Worm (Caenorhabditis elegans) whole organism, L1 larva: ENCODE data around the gene cest-2.1.

ENCODE experiments used
- C16A3.4 ChIP-seq: fragments of 150-350 bp; optimal IDR thresholded peaks from 2 replicates; lab custom pipeline; 2014; ENCODE audit warnings: missing biosample characterization, missing genetic modification characterization
- F16B12.6 ChIP-seq: fragments of 150-350 bp; optimal IDR thresholded peaks from 2 replicates; lab custom pipeline; 2014; ENCODE audit warnings: missing biosample characterization, missing genetic modification characterization
- aly-2 ChIP-seq: fragments of 150-350 bp; optimal IDR thresholded peaks from 2 replicates; lab custom pipeline; 2014; ENCODE audit warnings: missing biosample characterization, missing genetic modification characterization
- ama-1 ChIP-seq: fragments of 150-350 bp; optimal IDR thresholded peaks from 2 replicates; lab custom pipeline; 2014
- ceh-63 ChIP-seq: fragments of 200-800 bp; sonication (Bioruptor generic); optimal IDR thresholded peaks from 2 replicates; lab custom pipeline; 2018; ENCODE audit warnings: mild to moderate bottlenecking, missing genetic modification characterization, missing compliant biosample characterization
- ceh-8 ChIP-seq: fragments of 200-800 bp; sonication (Bioruptor generic); optimal IDR thresholded peaks from 2 replicates; lab custom pipeline; 2018; ENCODE audit warnings: mild to moderate bottlenecking, missing genetic modification characterization, moderate library complexity, missing compliant biosample characterization
- ces-1 ChIP-seq: fragments of 150-350 bp; optimal IDR thresholded peaks from 2 replicates; lab custom pipeline; 2014; ENCODE audit warnings: missing biosample characterization, missing genetic modification reagents, missing genetic modification characterization
- dpl-1 ChIP-seq, 3 experiments: fragments of 150-350 bp in 2 of 3; sonication (generic microtip) in 1 of 3; optimal IDR thresholded peaks; 2 replicates each; lab custom pipeline; 2014 to 2017; ENCODE audit warnings: missing biosample characterization in 3 of 3, missing genetic modification characterization in 3 of 3, missing genetic modification reagents in 3 of 3
- dsc-1 ChIP-seq: sonication (generic microtip); optimal IDR thresholded peaks from 2 replicates; lab custom pipeline; 2016; ENCODE audit warnings: mild to moderate bottlenecking, missing genetic modification characterization, missing compliant biosample characterization
- efl-1 ChIP-seq, 4 experiments: fragments of 150-350 bp; optimal IDR thresholded peaks in 3 of 4; peaks in 1 of 4; 1 replicate in 1 of 4; 2 replicates in 3 of 4; lab custom pipeline; 2014; ENCODE audit warnings: missing biosample characterization in 2 of 4, missing genetic modification characterization in 2 of 4, missing genetic modification reagents in 2 of 4
- efl-3 ChIP-seq: fragments of 200-800 bp; sonication (Bioruptor generic); optimal IDR thresholded peaks from 2 replicates; lab custom pipeline; 2018; ENCODE audit warnings: mild to moderate bottlenecking, missing genetic modification characterization, missing compliant biosample characterization
- elt-3 ChIP-seq, 6 experiments: fragments of 150-350 bp in 1 of 6; sonication (generic microtip); optimal IDR thresholded peaks; 2 replicates each; lab custom pipeline; 2017 to 2018; ENCODE audit warnings: missing biosample characterization in 6 of 6, missing genetic modification characterization in 6 of 6, inconsistent platforms in 1 of 6
- ets-5 ChIP-seq: fragments of 200-800 bp; sonication (Bioruptor generic); IDR thresholded peaks from 2 replicates; pipeline ENCODE4 v1.3.6; 2022; ENCODE audit warnings: missing genetic modification characterization, missing compliant biosample characterization
- fkh-10 ChIP-seq: sonication (generic microtip); optimal IDR thresholded peaks from 2 replicates; lab custom pipeline; 2017; ENCODE audit warnings: missing biosample characterization, missing genetic modification reagents, missing genetic modification characterization
- fkh-4 ChIP-seq: sonication (generic microtip); optimal IDR thresholded peaks from 2 replicates; lab custom pipeline; 2016; ENCODE audit warnings: missing compliant biosample characterization, missing genetic modification characterization, borderline replicate concordance
- fkh-8 ChIP-seq: sonication (generic microtip); optimal IDR thresholded peaks from 2 replicates; lab custom pipeline; 2016; ENCODE audit warnings: mild to moderate bottlenecking, missing genetic modification characterization, missing compliant biosample characterization
- fos-1 ChIP-seq: fragments of 150-350 bp; optimal IDR thresholded peaks from 2 replicates; lab custom pipeline; 2014; ENCODE audit warnings: missing biosample characterization, missing genetic modification characterization
- hlh-4 ChIP-seq: sonication (generic microtip); optimal IDR thresholded peaks from 2 replicates; lab custom pipeline; 2016; ENCODE audit warnings: mild to moderate bottlenecking, missing genetic modification characterization, missing compliant biosample characterization
- hpl-2 ChIP-seq: fragments of 150-350 bp; optimal IDR thresholded peaks from 2 replicates; lab custom pipeline; 2014; ENCODE audit warnings: missing biosample characterization, missing genetic modification reagents, missing genetic modification characterization
- irx-1 ChIP-seq: sonication (generic microtip); optimal IDR thresholded peaks from 2 replicates; lab custom pipeline; 2016; ENCODE audit warnings: missing genetic modification characterization, missing compliant biosample characterization
- lin-14 ChIP-seq: fragments of 200-800 bp; sonication (Bioruptor generic); optimal IDR thresholded peaks from 2 replicates; lab custom pipeline; 2018; ENCODE audit warnings: mild to moderate bottlenecking, missing genetic modification characterization, moderate library complexity, missing compliant biosample characterization
- lin-15B ChIP-seq: fragments of 150-350 bp; sonication (generic microtip); optimal IDR thresholded peaks from 3 replicates; lab custom pipeline; 2014; ENCODE audit warnings: missing biosample characterization, missing genetic modification characterization
- lin-35 ChIP-seq, 2 experiments: fragments of 150-350 bp; optimal IDR thresholded peaks; 2 replicates each; lab custom pipeline; 2014; ENCODE audit warnings: missing biosample characterization in 2 of 2, missing genetic modification characterization in 2 of 2, missing genetic modification reagents in 2 of 2
- lin-39 ChIP-seq: fragments of 150-350 bp; optimal IDR thresholded peaks from 2 replicates; lab custom pipeline; 2014; ENCODE audit warnings: missing biosample characterization, missing genetic modification reagents, missing genetic modification characterization
- lir-3 ChIP-seq: sonication (generic microtip); optimal IDR thresholded peaks from 2 replicates; lab custom pipeline; 2016; ENCODE audit warnings: mild to moderate bottlenecking, missing genetic modification characterization, moderate library complexity, missing compliant biosample characterization; ENCODE audit not compliant: poor library complexity
- lsy-2 ChIP-seq, 2 experiments: fragments of 150-350 bp; optimal IDR thresholded peaks; 2 replicates each; lab custom pipeline; 2014; ENCODE audit warnings: missing biosample characterization in 2 of 2, missing genetic modification characterization in 2 of 2
- nhr-11 ChIP-seq: fragments of 150-350 bp; optimal IDR thresholded peaks from 2 replicates; lab custom pipeline; 2014; ENCODE audit warnings: missing biosample characterization, missing genetic modification characterization
- nhr-237 ChIP-seq: fragments of 150-350 bp; optimal IDR thresholded peaks from 2 replicates; lab custom pipeline; 2014; ENCODE audit warnings: missing biosample characterization, missing genetic modification characterization
- nhr-28 ChIP-seq: fragments of 150-350 bp; optimal IDR thresholded peaks from 2 replicates; lab custom pipeline; 2014; ENCODE audit warnings: missing biosample characterization, missing genetic modification characterization
- nhr-71 ChIP-seq: sonication (generic microtip); optimal IDR thresholded peaks from 2 replicates; lab custom pipeline; 2016; ENCODE audit warnings: mild to moderate bottlenecking, missing genetic modification characterization, moderate library complexity, missing compliant biosample characterization
- nhr-76 ChIP-seq: sonication (generic microtip); optimal IDR thresholded peaks from 2 replicates; lab custom pipeline; 2017; ENCODE audit warnings: missing biosample characterization, missing genetic modification characterization
- nhr-77 ChIP-seq: fragments of 150-350 bp; optimal IDR thresholded peaks from 2 replicates; lab custom pipeline; 2014; ENCODE audit warnings: missing biosample characterization, missing genetic modification characterization
- nhr-84 ChIP-seq: sonication (generic microtip); optimal IDR thresholded peaks from 2 replicates; lab custom pipeline; 2017; ENCODE audit warnings: missing biosample characterization, missing genetic modification characterization
- nhr-85 ChIP-seq: sonication (generic microtip); peaks from one replicate; lab custom pipeline; 2016; ENCODE audit warnings: missing genetic modification characterization, inconsistent platforms, missing compliant biosample characterization
- pax-3 ChIP-seq: fragments of 200-800 bp; sonication (Bioruptor generic); optimal IDR thresholded peaks from 2 replicates; lab custom pipeline; 2018; ENCODE audit warnings: mild to moderate bottlenecking, missing genetic modification characterization, moderate library complexity, missing compliant biosample characterization
- rnt-1 ChIP-seq: sonication (generic microtip); optimal IDR thresholded peaks from 2 replicates; lab custom pipeline; 2016; ENCODE audit warnings: mild to moderate bottlenecking, missing genetic modification characterization, moderate library complexity, missing compliant biosample characterization
- sptf-1 ChIP-seq: fragments of 150-350 bp; optimal IDR thresholded peaks from 2 replicates; lab custom pipeline; 2014; ENCODE audit warnings: missing biosample characterization, missing genetic modification characterization
- swsn-7 ChIP-seq: sonication (generic microtip); optimal IDR thresholded peaks from 2 replicates; lab custom pipeline; 2016; ENCODE audit warnings: missing genetic modification characterization, missing compliant biosample characterization
- tbx-2 ChIP-seq: sonication (generic microtip); optimal IDR thresholded peaks from 2 replicates; lab custom pipeline; 2016; ENCODE audit warnings: missing genetic modification characterization, missing compliant biosample characterization
- tlp-1 ChIP-seq: fragments of 150-350 bp; optimal IDR thresholded peaks from 2 replicates; lab custom pipeline; 2014; ENCODE audit warnings: missing biosample characterization, missing genetic modification characterization
- unc-130 ChIP-seq: fragments of 150-350 bp; optimal IDR thresholded peaks from 2 replicates; lab custom pipeline; 2017; ENCODE audit warnings: missing biosample characterization, missing genetic modification characterization, inconsistent platforms
- unc-30 ChIP-seq: sonication (generic microtip); optimal IDR thresholded peaks from 2 replicates; lab custom pipeline; 2017; ENCODE audit warnings: missing biosample characterization, missing genetic modification characterization
- unc-62 ChIP-seq: fragments of 150-350 bp; optimal IDR thresholded peaks from 2 replicates; lab custom pipeline; 2014; ENCODE audit warnings: missing biosample characterization, missing genetic modification reagents, missing genetic modification characterization
- unc-86 ChIP-seq: sonication (generic microtip); optimal IDR thresholded peaks from 2 replicates; lab custom pipeline; 2016; ENCODE audit warnings: missing genetic modification characterization, missing compliant biosample characterization
- vab-15 ChIP-seq: sonication (generic microtip); optimal IDR thresholded peaks from 2 replicates; lab custom pipeline; 2017; ENCODE audit warnings: missing genotype, mild to moderate bottlenecking, missing genetic modification characterization, missing compliant biosample characterization
- zag-1 ChIP-seq: fragments of 150-350 bp; optimal IDR thresholded peaks from 2 replicates; lab custom pipeline; 2014; ENCODE audit warnings: missing biosample characterization, missing genetic modification characterization
- ztf-11 ChIP-seq, 2 experiments: sonication (generic microtip); optimal IDR thresholded peaks; 2 replicates each; lab custom pipeline; 2016 to 2017; ENCODE audit warnings: missing genetic modification characterization in 2 of 2, missing biosample characterization in 1 of 2, missing compliant biosample characterization in 1 of 2
- ztf-4 ChIP-seq: fragments of 150-350 bp; optimal IDR thresholded peaks from 2 replicates; lab custom pipeline; 2014; ENCODE audit warnings: missing biosample characterization, missing genetic modification characterization

Gene cest-2.1

ce11 chrV:14192870-14193269 is 21.6 kb upstream of the cest-2.1 start:
- TF ChIP-seq fkh-8 (tag; lab: Kevin White, UChicago) = no peak
- TF ChIP-seq efl-1 (optimal IDR thresholded peaks at IDR 0.05; lab: Kevin White, UChicago) = no peak
- TF ChIP-seq efl-1 (GFP tag; optimal IDR thresholded peaks at IDR 0.05 in 1 of 2; lab: Kevin White, UChicago) = peak in 1 of 2 experiments; percentile 20

- TF ChIP-seq fkh-10 (GFP tag; lab: Kevin White, UChicago) = no peak
- no peak for TF ChIP-seq F16B12.6
- no peak for TF ChIP-seq elt-3 (tag; optimal IDR thresholded peaks at IDR 0.05; lab: Kevin White, UChicago)
- no peak for TF ChIP-seq aly-2
- no peak for TF ChIP-seq swsn-7 (tag; lab: Kevin White, UChicago)
- no peak for TF ChIP-seq lin-39 (tag; lab: Kevin White, UChicago)
- TF ChIP-seq irx-1 (tag; lab: Kevin White, UChicago) = no peak
- TF ChIP-seq rnt-1 (tag; lab: Kevin White, UChicago) = no peak
- no peak for TF ChIP-seq lir-3 (tag; lab: Kevin White, UChicago)
- TF ChIP-seq hlh-4 (tag; lab: Kevin White, UChicago) = no peak
- no peak for TF ChIP-seq nhr-11 (tag; lab: Kevin White, UChicago)
- TF ChIP-seq C16A3.4 (tag; lab: Kevin White, UChicago) = no peak
- no peak for TF ChIP-seq sptf-1 (tag; lab: Kevin White, UChicago)
- no peak for TF ChIP-seq unc-30 (tag; lab: Kevin White, UChicago)
- no peak for TF ChIP-seq tlp-1 (tag; lab: Kevin White, UChicago)
- TF ChIP-seq ceh-63 (GFP tag; lab: Kevin White, UChicago) = no peak
- no peak for TF ChIP-seq vab-15 (tag; lab: Kevin White, UChicago)
- TF ChIP-seq ama-1 (lab: Kevin White, UChicago) = no peak
- TF ChIP-seq hpl-2 = no peak
Measured at ce11 chrV:14187104-14187503, 15.8 kb upstream of the cest-2.1 start.

ce11 chrV:14185438-14185837 is 14.2 kb upstream of the cest-2.1 start, which contains the start of the genes trm-1 and ints-2:
TSS of gene trm-1 (minus strand) at chrV:14185612.
TSS of gene ints-2 (plus strand) at chrV:14185686.
- TF ChIP-seq ceh-8 (GFP tag; lab: Kevin White, UChicago) (peak; percentile 72), ets-5 (GFP tag; lab: Robert Waterston, UW) (no peak), unc-130 (peak; percentile 9), unc-86 (peak; percentile 41), lin-35 (GFP tag; optimal IDR thresholded peaks at IDR 0.05; lab: Kevin White, UChicago) (peak; percentile 70 to 82), lin-15B (peak; percentile 86), ztf-4 (tag; lab: Kevin White, UChicago) (no peak), pax-3 (tag; lab: Kevin White, UChicago) (no peak), fos-1 (tag; lab: Kevin White, UChicago) (peak; percentile 25), swsn-7 (tag; lab: Kevin White, UChicago) (peak; percentile 71), fkh-10 (GFP tag; lab: Kevin White, UChicago) (no peak), nhr-77 (tag; lab: Kevin White, UChicago) (peak; percentile 33), nhr-71 (tag; lab: Kevin White, UChicago) (peak; percentile 84), nhr-11 (tag; lab: Kevin White, UChicago) (no peak), zag-1 (tag; lab: Kevin White, UChicago) (no peak), tbx-2 (tag; lab: Kevin White, UChicago) (peak; percentile 67), nhr-84 (tag; lab: Kevin White, UChicago) (no peak), nhr-76 (no peak), ceh-63 (GFP tag; lab: Kevin White, UChicago) (no peak), ces-1 (GFP tag; lab: Kevin White, UChicago) (no peak), dpl-1 (GFP tag; optimal IDR thresholded peaks at IDR 0.05; lab: Kevin White, UChicago) (peak; percentile 37 to 76 (median 74)), unc-30 (tag; lab: Kevin White, UChicago) (no peak), tlp-1 (tag; lab: Kevin White, UChicago) (no peak), ztf-11 (tag; optimal IDR thresholded peaks at IDR 0.05; lab: Kevin White, UChicago) (peak in 1 of 2 experiments; percentile 55), rnt-1 (tag; lab: Kevin White, UChicago) (peak; percentile 89), unc-62 (GFP tag; lab: Kevin White, UChicago) (no peak), dsc-1 (tag; lab: Kevin White, UChicago) (peak; percentile 71), nhr-85 (peak; percentile 86), lin-14 (GFP tag; lab: Kevin White, UChicago) (peak; percentile 83), nhr-28 (no peak), lin-39 (tag; lab: Kevin White, UChicago) (peak; percentile 33), fkh-4 (tag; lab: Kevin White, UChicago) (no peak), efl-3 (no peak), hpl-2 (no peak), lsy-2 (tag; optimal IDR thresholded peaks at IDR 0.05; lab: Kevin White, UChicago) (peak; percentile 67 to 84), sptf-1 (tag; lab: Kevin White, UChicago) (no peak), elt-3 (tag; optimal IDR thresholded peaks at IDR 0.05; lab: Kevin White, UChicago) (peak in 1 of 6 experiments; percentile 5), nhr-237 (tag; lab: Kevin White, UChicago) (no peak)
